Worm (Caenorhabditis elegans) whole organism, L4/young adult: ENCODE measurements around the gene rpl-21.

Source experiments
- W03F9.2 ChIP-seq: fragments of 150-350 bp; optimal IDR thresholded peaks from 2 replicates; lab custom pipeline; 2014; ENCODE audit warnings: missing biosample characterization, missing genetic modification characterization
- dao-5 ChIP-seq: sonication (generic microtip); optimal IDR thresholded peaks from 2 replicates; lab custom pipeline; 2016; ENCODE audit warnings: missing genotype, missing genetic modification characterization, moderate library complexity, missing compliant biosample characterization
- him-1 ChIP-seq: sonication (generic microtip); optimal IDR thresholded peaks from 2 replicates; lab custom pipeline; 2016; ENCODE audit warnings: missing genotype, missing genetic modification reagents, missing genetic modification characterization, missing compliant biosample characterization

- no peak for TF ChIP-seq dao-5 (tag; lab: Kevin White, UChicago)
- no peak for TF ChIP-seq him-1
- TF ChIP-seq W03F9.2 (tag; lab: Kevin White, UChicago): no peak
These were observed 41.8 kb downstream of the rpl-21 start, which contains the start of gene vms-1 for ce11 chrIII:8088235-8088634.
